Worm (Caenorhabditis elegans) whole organism, late embryonic: ENCODE results near the gene R13H4.7.

Experiments used
- ceh-22 ChIP-seq: sonication (generic microtip); optimal IDR thresholded peaks from 2 replicates; lab custom pipeline; 2017; ENCODE audit warnings: missing biosample characterization, missing genetic modification characterization
- fkh-10 ChIP-seq: fragments of 150-350 bp; optimal IDR thresholded peaks from 2 replicates; lab custom pipeline; 2014; ENCODE audit warnings: missing biosample characterization, missing genetic modification reagents, missing genetic modification characterization
- fkh-6 ChIP-seq: sonication (generic microtip); optimal IDR thresholded peaks from 2 replicates; lab custom pipeline; 2016; ENCODE audit warnings: missing genetic modification characterization, missing compliant biosample characterization
- nhr-11 ChIP-seq: fragments of 150-350 bp; optimal IDR thresholded peaks from 2 replicates; lab custom pipeline; 2014; ENCODE audit warnings: missing biosample characterization, missing genetic modification characterization
- pqm-1 ChIP-seq: sonication (generic microtip); optimal IDR thresholded peaks from 2 replicates; lab custom pipeline; 2016; ENCODE audit warnings: missing genetic modification characterization, missing compliant biosample characterization
- zip-5 ChIP-seq: sonication (generic microtip); optimal IDR thresholded peaks from 2 replicates; lab custom pipeline; 2016; ENCODE audit warnings: missing genetic modification characterization, missing compliant biosample characterization

- TF ChIP-seq fkh-6 (tag; lab: Kevin White, UChicago) (no peak), pqm-1 (tag; lab: Kevin White, UChicago) (no peak), fkh-10 (GFP tag; lab: Kevin White, UChicago) (no peak), zip-5 (no peak), nhr-11 (no peak), ceh-22 (tag; lab: Kevin White, UChicago) (no peak)
These were observed 11.7 kb upstream of the R13H4.7 start, which contains the start of gene sulp-5 for ce11 chrV:11879732-11880131.
